Worm (Caenorhabditis elegans): ENCODE measurements around the gene snpc-3.4.

ce11 chrIII:4013061-4013460 is 6.8 kb upstream of the snpc-3.4 start:
- TF ChIP-seq swsn-7 (tag; optimal IDR thresholded peaks at IDR 0.05) (no peak), zag-1 (tag; optimal IDR thresholded peaks at IDR 0.05) (no peak), fos-1 (tag; optimal IDR thresholded peaks at IDR 0.05) (no peak), ztf-11 (tag; optimal IDR thresholded peaks at IDR 0.05) (no peak), aly-2 (tag; optimal IDR thresholded peaks at IDR 0.05) (no peak), skn-1 (tag; optimal IDR thresholded peaks at IDR 0.05) (no peak), mdl-1 (tag; optimal IDR thresholded peaks at IDR 0.05) (no peak)
